Worm (Caenorhabditis elegans): Measurements from ENCODE around the gene F01F1.3.

ce11 chrIII:5892909-5893308 is 21.2 kb downstream of the F01F1.3 start:
- TF ChIP-seq ztf-29 (GFP tag; IDR thresholded peaks at IDR 0.05) = no peak
- TF ChIP-seq ztf-23 (GFP tag; IDR thresholded peaks at IDR 0.05) = no peak
- TF ChIP-seq T22C8.4 (GFP tag; IDR thresholded peaks at IDR 0.05) = no peak

Data from whole organism, midembryonic.